Worm (Caenorhabditis elegans): ENCODE results near the gene C34E10.12.

ce11 chrIII:5228839-5229238 is 1.2 kb upstream of the C34E10.12 start:
- no peak for TF ChIP-seq med-1 (GFP tag; optimal IDR thresholded peaks at IDR 0.05; ENCODE audit: insufficient read depth)
- TF ChIP-seq flt-1 (GFP tag; IDR thresholded peaks at IDR 0.05): no peak
- no peak for TF ChIP-seq klf-2 (GFP tag; conservative IDR thresholded peaks at IDR 0.05)
- no peak for TF ChIP-seq ztf-23 (GFP tag; IDR thresholded peaks at IDR 0.05)
- TF ChIP-seq tab-1 (GFP tag; IDR thresholded peaks at IDR 0.05): no peak
